Fruit fly (Drosophila melanogaster): Measurements from ENCODE around the gene CG13856.

CG13856 gene

DNA sequence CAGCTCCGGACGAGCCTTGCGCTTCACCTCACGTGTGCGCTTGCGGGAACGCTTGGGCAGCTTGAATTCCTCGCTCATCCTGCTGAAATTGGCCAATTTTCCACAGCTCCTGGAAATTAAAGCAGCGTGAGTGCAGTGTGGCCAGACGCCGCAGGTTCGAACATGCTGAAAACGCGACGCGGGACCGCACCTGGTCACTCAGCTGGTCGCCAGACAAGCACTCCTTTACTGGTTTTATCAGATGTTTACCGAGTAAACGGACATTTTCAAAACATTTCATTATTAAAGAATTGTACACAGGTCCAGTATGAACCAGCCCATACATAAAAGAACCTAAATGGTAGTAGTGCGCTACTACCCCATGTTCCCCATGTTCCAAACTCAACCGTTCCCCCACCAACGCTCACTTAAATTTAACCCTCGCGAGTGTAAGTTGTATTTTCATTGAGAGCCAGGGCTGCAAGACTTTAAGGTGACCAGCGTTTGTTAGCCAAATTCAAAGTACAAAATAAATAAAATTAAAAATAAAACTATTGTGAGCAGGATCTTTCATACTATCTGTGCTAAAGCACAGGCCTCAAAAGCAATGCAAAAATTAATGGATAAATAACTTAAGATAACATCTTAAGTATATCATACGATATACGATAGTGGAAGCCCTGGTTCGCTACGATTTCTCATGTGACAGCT, 40.1 kb upstream of the CG13856 start, which contains the start of the genes JMJD6, CG7071 and Muted (continued):
- TF ChIP-seq CG17385 (GFP tag; optimal IDR thresholded peaks at IDR 0.05) (peak; percentile 84), gem (tag; optimal IDR thresholded peaks at IDR 0.05) (peak; percentile 95), stc (GFP tag; IDR thresholded peaks at IDR 0.05) (peak; percentile 79; the same call in 1 of the 2 replicates), CG12659 (GFP tag; optimal IDR thresholded peaks at IDR 0.05) (peak; percentile 97), pum (GFP tag; optimal IDR thresholded peaks at IDR 0.05) (peak; percentile 91), ara (GFP tag; IDR thresholded peaks at IDR 0.05) (peak; percentile 86), CG3281 (GFP tag; optimal IDR thresholded peaks at IDR 0.05) (peak; percentile 92), CG13287 (GFP tag; IDR thresholded peaks at IDR 0.05; ENCODE audit: partially characterized antibody) (peak; percentile 94), salm (tag; optimal IDR thresholded peaks at IDR 0.05) (peak; percentile 78), otp (GFP tag; IDR thresholded peaks at IDR 0.05) (peak; percentile 85; the same call in 2 of the 3 replicates), Scr (GFP tag; IDR thresholded peaks at IDR 0.05; ENCODE audit: partially characterized antibody) (peak; percentile 89), Sry-β (GFP tag; optimal IDR thresholded peaks at IDR 0.05) (peak; percentile 56), CG12236 (GFP tag; optimal IDR thresholded peaks at IDR 0.05) (peak; percentile 57), CG6272 (GFP tag; IDR thresholded peaks at IDR 0.05) (peak; percentile 89), tna (GFP tag; IDR thresholded peaks at IDR 0.05; ENCODE audit: partially characterized antibody) (peak; percentile 42; the same call in 1 of the 2 replicates), Fer3 (tag; optimal IDR thresholded peaks at IDR 0.05) (peak; percentile 93), kni (GFP tag; optimal IDR thresholded peaks at IDR 0.05) (peak; percentile 84), CG5953 (GFP tag; IDR thresholded peaks at IDR 0.05) (peak; percentile 80), fd102C (GFP tag; optimal IDR thresholded peaks at IDR 0.05) (peak; percentile 45), ci (GFP tag; IDR thresholded peaks at IDR 0.05) (peak; percentile 95), zen2 (GFP tag; IDR thresholded peaks at IDR 0.05; ENCODE audit: partially characterized antibody) (peak; percentile 55; the same call in 1 of the 3 replicates), CG2889 (GFP tag; IDR thresholded peaks at IDR 0.05) (peak; percentile 90), phol (tag; optimal IDR thresholded peaks at IDR 0.05) (peak; percentile 93), ab (GFP tag; optimal IDR thresholded peaks at IDR 0.05) (peak; percentile 70), CG9797 (GFP tag; optimal IDR thresholded peaks at IDR 0.05) (peak; percentile 89), grn (GFP tag; optimal IDR thresholded peaks at IDR 0.05) (peak; percentile 98), lmd (GFP tag; IDR thresholded peaks at IDR 0.05) (peak; percentile 91), Myb (GFP tag; optimal IDR thresholded peaks at IDR 0.05) (peak; percentile 71), CG6791 (GFP tag; IDR thresholded peaks at IDR 0.05; ENCODE audit: partially characterized antibody) (peak; percentile 67; the same call in 2 of the 3 replicates), unc-4 (GFP tag; IDR thresholded peaks at IDR 0.05; ENCODE audit: partially characterized antibody) (peak; percentile 90), CG9932 (GFP tag; IDR thresholded peaks at IDR 0.05) (peak; percentile 98), CG11696 (GFP tag; IDR thresholded peaks at IDR 0.05) (peak; percentile 75), CG14710 (tag; optimal IDR thresholded peaks at IDR 0.05) (peak; percentile 94), trem (tag; optimal IDR thresholded peaks at IDR 0.05) (peak; percentile 82), wek (GFP tag; optimal IDR thresholded peaks at IDR 0.05) (no peak), Eip74EF (GFP tag; optimal IDR thresholded peaks at IDR 0.05) (peak in 1 of 2 experiments; percentile 62), cwo (GFP tag; optimal IDR thresholded peaks at IDR 0.05) (peak; percentile 77), MESR4 (GFP tag; optimal IDR thresholded peaks at IDR 0.05) (peak; percentile 76), pan (optimal IDR thresholded peaks at IDR 0.05) (no peak), pan (GFP tag; optimal IDR thresholded peaks at IDR 0.05 in 1 of 2, IDR thresholded peaks at IDR 0.05 in 1 of 2) (peak in 1 of 2 experiments; percentile 94), Optix (GFP tag; IDR thresholded peaks at IDR 0.05) (peak; percentile 88), D (optimal IDR thresholded peaks at IDR 0.05) (peak; percentile 23), D (GFP tag; optimal IDR thresholded peaks at IDR 0.05) (peak; percentile 70), ac (GFP tag; optimal IDR thresholded peaks at IDR 0.05) (peak; percentile 52), CG32532 (GFP tag; IDR thresholded peaks at IDR 0.05) (peak; percentile 94), bowl (GFP tag; IDR thresholded peaks at IDR 0.05) (peak; percentile 67; the same call in 1 of the 2 replicates), chn (GFP tag; optimal IDR thresholded peaks at IDR 0.05) (peak; percentile 93), zfh2 (GFP tag; optimal IDR thresholded peaks at IDR 0.05) (peak; percentile 95)
